Worm (Caenorhabditis elegans): ENCODE data around the gene cest-8.
A peak's percentile ranks its signal among the peaks of the same experiment; 100 is the strongest.

Gene cest-8

DNA sequence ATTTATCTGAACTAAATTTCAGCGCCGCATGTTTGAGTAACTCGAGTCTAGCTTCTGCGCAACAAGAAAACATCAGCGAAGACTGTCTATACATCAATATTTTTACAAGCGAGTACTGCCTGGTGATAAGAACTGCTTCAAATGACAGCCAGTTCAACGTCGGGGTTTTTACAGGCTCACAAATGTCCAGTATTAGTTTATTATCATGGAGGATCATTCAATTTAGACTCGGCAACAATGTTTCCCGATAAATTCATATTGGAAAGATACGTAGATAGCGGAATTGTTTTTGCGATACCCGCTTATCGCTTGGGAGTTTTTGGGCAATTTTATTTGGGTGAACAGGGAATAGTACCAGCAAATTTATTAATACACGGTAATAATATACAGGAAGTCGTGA lies 10.9 kb downstream of the cest-8 start:
- TF ChIP-seq elt-2 (tag; optimal IDR thresholded peaks at IDR 0.05) (peak; percentile 15), nhr-19 (GFP tag; conservative IDR thresholded peaks at IDR 0.05) (no peak)

DNA sequence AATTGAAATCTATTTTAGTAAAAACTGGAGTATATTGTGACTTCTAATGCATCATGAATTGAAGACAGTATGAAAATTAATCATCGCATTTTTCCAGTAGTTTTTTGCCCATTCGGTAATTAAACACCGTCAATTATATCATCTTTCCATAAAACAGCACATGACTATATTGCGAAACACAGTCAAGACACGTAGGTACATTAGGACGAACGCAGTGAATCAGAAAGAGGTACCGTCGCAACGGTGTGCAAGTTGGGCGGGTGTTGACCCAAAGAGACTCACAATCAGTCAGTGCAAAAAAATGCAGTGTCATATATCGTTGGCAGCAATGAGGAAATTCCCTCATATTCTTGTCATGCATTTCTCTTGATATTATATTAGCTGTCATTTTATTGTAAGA lies 15.0 kb downstream of the cest-8 start:
- no peak for TF ChIP-seq efl-1 (optimal IDR thresholded peaks at IDR 0.05)
- peak in 1 of 2 experiments; percentile 20 for TF ChIP-seq efl-1 (GFP tag; optimal IDR thresholded peaks at IDR 0.05 in 1 of 2)
- TF ChIP-seq ceh-90 (tag; optimal IDR thresholded peaks at IDR 0.05) = no peak

DNA sequence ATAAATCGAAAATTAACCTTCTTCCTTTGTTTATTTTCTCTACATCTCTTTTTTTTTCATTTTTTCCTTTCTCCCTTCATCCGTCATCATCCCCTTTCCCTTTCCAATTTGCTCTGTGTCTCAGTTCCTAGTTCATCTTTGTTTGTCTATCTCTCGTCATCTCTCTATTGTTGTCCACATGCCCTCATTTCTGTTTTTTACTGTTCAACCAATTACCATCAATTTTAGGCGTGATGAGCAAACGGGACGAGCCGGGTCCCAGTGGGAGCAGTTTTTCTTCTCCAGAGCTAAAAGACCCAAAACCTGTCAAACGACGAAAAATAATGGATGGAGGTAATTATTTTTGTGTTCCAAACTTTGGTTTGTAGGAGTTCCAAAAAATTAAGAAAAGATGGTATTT lies 15.9 kb downstream of the cest-8 start, which contains the start of gene C23H4.6:
Gene C23H4.6, plus strand, starts transcription at position 219 of the 400 bp plus-strand sequence.
- TF ChIP-seq efl-1 (optimal IDR thresholded peaks at IDR 0.05) (no peak), efl-1 (GFP tag; optimal IDR thresholded peaks at IDR 0.05 in 1 of 2) (peak in 1 of 2 experiments; percentile 61), blmp-1 (tag; optimal IDR thresholded peaks at IDR 0.05) (peak; percentile 70), tbx-2 (tag; optimal IDR thresholded peaks at IDR 0.05) (no peak), lir-3 (tag; optimal IDR thresholded peaks at IDR 0.05; ENCODE audit: poor library complexity) (no peak), fkh-10 (GFP tag; optimal IDR thresholded peaks at IDR 0.05) (no peak)

DNA sequence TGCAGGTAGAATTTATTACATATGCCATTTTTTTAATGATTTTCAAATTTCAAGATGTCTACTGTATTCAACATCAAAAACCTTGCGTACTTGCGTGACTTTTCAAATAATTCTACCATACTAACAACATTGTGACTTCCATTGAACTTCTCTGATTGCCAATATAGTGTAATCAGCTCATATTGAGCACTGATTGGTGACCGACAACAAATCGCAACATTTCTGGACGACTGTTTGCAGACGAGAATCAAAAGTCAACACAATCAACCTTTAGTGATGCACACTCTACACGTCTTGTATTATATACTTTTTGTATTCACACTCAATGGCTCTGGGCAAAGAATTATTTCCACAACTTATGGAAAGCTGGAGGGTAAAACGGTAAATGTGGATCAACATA lies 22.0 kb downstream of the cest-8 start, which contains the start of gene cest-3:
Gene cest-3, plus strand, starts transcription at position 190 of the 400 bp plus-strand sequence.
- TF ChIP-seq elt-2 (tag; optimal IDR thresholded peaks at IDR 0.05) (peak; percentile 19), nhr-28 (tag; optimal IDR thresholded peaks at IDR 0.05) (no peak), nhr-237 (tag; optimal IDR thresholded peaks at IDR 0.05) (no peak)

DNA sequence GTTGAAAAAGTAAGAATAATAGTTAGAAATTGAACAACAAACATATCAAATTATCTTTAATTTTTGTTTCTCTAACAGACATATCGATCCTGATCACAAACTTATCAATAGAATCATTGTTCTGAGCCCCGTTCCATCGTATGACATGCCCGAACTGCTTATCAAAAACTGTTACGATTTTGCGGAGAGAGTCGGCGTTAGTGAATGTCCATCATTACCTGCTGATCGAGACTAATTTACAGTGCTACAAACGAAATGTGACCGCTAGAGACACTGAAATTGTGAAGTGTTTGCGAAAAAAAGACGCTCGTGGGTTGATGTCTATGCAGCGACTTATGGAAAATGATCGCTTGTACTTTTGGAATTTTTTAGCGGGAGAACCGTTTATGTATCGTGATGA lies 23.4 kb downstream of the cest-8 start:
- no peak for TF ChIP-seq snpc-4 (tag; optimal IDR thresholded peaks at IDR 0.05)
- TF ChIP-seq lin-13 (GFP tag; optimal IDR thresholded peaks at IDR 0.05) = no peak
- TF ChIP-seq ztf-4 (tag; optimal IDR thresholded peaks at IDR 0.05) = no peak
- TF ChIP-seq mab-9 (GFP tag; IDR thresholded peaks at IDR 0.05) = no peak
- no peak for TF ChIP-seq mep-1 (tag; optimal IDR thresholded peaks at IDR 0.05)
- no peak for TF ChIP-seq xbp-1 (tag; optimal IDR thresholded peaks at IDR 0.05)
- TF ChIP-seq elt-3 (tag; optimal IDR thresholded peaks at IDR 0.05) = no peak
- TF ChIP-seq isw-1 (GFP tag; IDR thresholded peaks at IDR 0.05) = no peak
- TF ChIP-seq nhr-71 (tag; optimal IDR thresholded peaks at IDR 0.05) = no peak
- TF ChIP-seq fkh-10 (GFP tag; optimal IDR thresholded peaks at IDR 0.05) = no peak
- TF ChIP-seq pag-3 (tag; optimal IDR thresholded peaks at IDR 0.05; ENCODE audit: borderline replicate concordance, insufficient read depth) = no peak
- no peak for TF ChIP-seq C04F5.9 (tag; optimal IDR thresholded peaks at IDR 0.05)
- no peak for TF ChIP-seq lsy-2 (tag; optimal IDR thresholded peaks at IDR 0.05)
- TF ChIP-seq fos-1 (tag; optimal IDR thresholded peaks at IDR 0.05) = no peak
- TF ChIP-seq sptf-1 (tag; optimal IDR thresholded peaks at IDR 0.05) = no peak
- no peak for TF ChIP-seq nhr-85 (tag)
- TF ChIP-seq nhr-47 (tag; optimal IDR thresholded peaks at IDR 0.05) = no peak
- TF ChIP-seq nhr-19 (GFP tag; conservative IDR thresholded peaks at IDR 0.05) = no peak
- TF ChIP-seq dpl-1 (GFP tag; optimal IDR thresholded peaks at IDR 0.05) = no peak

DNA sequence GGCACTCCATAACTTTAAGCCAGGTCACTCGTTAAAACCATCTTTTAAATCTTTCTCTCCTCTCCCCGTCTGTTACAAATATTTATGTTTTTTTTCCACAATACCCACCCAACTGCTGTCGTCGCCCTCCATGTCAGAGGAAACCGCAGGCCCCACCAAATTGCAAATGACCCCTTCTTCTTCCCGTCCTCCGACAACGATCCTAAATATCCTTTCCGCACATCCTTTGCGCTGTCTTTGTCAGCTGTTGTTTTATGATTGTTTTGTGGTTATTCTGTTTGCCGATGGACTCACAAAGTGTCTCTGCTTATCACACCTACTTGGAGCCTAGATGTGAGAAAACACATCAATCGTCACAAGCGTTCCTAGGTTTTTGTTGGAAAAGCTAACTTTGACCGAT lies 28.7 kb downstream of the cest-8 start:
- peak; percentile 44 for TF ChIP-seq rnt-1 (tag; optimal IDR thresholded peaks at IDR 0.05)
- TF ChIP-seq ets-5 (GFP tag; IDR thresholded peaks at IDR 0.05) = no peak
- peak; percentile 2 for TF ChIP-seq lin-14 (GFP tag; optimal IDR thresholded peaks at IDR 0.05)

DNA sequence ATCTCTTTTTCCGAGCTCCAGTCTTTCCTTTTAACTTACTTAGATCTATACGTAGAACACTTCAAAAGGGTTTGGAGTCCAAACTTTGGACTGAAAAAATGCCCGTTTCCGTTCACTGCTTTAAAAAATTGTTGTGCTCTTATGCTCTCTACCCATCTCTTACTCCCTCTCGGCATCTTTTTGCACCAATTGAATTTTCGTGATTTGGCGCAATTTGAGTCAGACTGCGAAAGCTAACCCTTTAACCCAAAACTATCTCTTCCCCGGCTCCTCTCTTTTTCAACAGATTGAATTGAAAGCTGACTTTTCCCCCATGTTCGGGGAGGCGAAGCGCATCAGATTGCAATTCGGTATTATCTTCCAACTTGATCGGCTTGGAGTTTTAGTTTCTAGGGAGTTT lies 32.7 kb downstream of the cest-8 start:
- TF ChIP-seq ces-1 (GFP tag; optimal IDR thresholded peaks at IDR 0.05) (peak; percentile 23), fkh-10 (GFP tag; optimal IDR thresholded peaks at IDR 0.05) (peak; percentile 59), egl-27 (tag; optimal IDR thresholded peaks at IDR 0.05) (no peak)
